Fruit fly (Drosophila melanogaster) whole organism, embryonic: ENCODE results near the gene Nmt.

Experiments
- Atf6 ChIP-seq: fragments of 200-800 bp; sonication (Bioruptor generic); IDR thresholded peaks from 2 replicates; pipeline ENCODE4 v1.3.6; 2022; ENCODE audit warnings: missing biosample characterization, missing genetic modification characterization
- BEAF-32 ChIP-seq: fragments of 200-800 bp; sonication (Bioruptor generic); optimal IDR thresholded peaks from 3 replicates; lab custom pipeline; 2017; ENCODE audit warnings: missing biosample characterization, missing genetic modification characterization, mild to moderate bottlenecking, moderate library complexity, missing genetic modification reagents
- Bteb2 ChIP-seq: fragments of 200-800 bp; sonication (Bioruptor generic); optimal IDR thresholded peaks from 2 replicates; lab custom pipeline; 2016; ENCODE audit warnings: missing biosample characterization, missing genetic modification characterization
- CG10209 ChIP-seq: fragments of 200-800 bp; sonication (Bioruptor generic); optimal IDR thresholded peaks from 3 replicates; lab custom pipeline; 2017; ENCODE audit warnings: missing biosample characterization, mild to moderate bottlenecking, missing genetic modification characterization, missing genetic modification reagents
- CG10543 ChIP-seq: fragments of 200-800 bp; sonication (Bioruptor generic); optimal IDR thresholded peaks from 3 replicates; lab custom pipeline; 2017; ENCODE audit warnings: missing biosample characterization, mild to moderate bottlenecking, missing genetic modification characterization, moderate library complexity
- CG11695 ChIP-seq: fragments of 200-800 bp; sonication (Bioruptor generic); IDR thresholded peaks from 3 replicates; pipeline ENCODE4 v1.3.6; 2022; ENCODE audit warnings: missing biosample characterization, missing genetic modification characterization
- CG13296 ChIP-seq: fragments of 200-800 bp; sonication (Bioruptor generic); optimal IDR thresholded peaks from 3 replicates; lab custom pipeline; 2018; ENCODE audit warnings: missing biosample characterization, mild to moderate bottlenecking, missing genetic modification characterization
- CG13775 ChIP-seq: fragments of 200-800 bp; sonication (Bioruptor generic); optimal IDR thresholded peaks from 3 replicates; lab custom pipeline; 2017; ENCODE audit warnings: missing biosample characterization, mild to moderate bottlenecking, missing genetic modification characterization
- CG14441 ChIP-seq: fragments of 200-800 bp; sonication (Bioruptor generic); IDR thresholded peaks from 2 replicates; pipeline ENCODE4 v1.3.6; 2022; ENCODE audit warnings: missing biosample characterization, missing genetic modification characterization
- CG1602 ChIP-seq: fragments of 200-800 bp; sonication (Bioruptor generic); optimal IDR thresholded peaks from 3 replicates; lab custom pipeline; 2016; ENCODE audit warnings: missing biosample characterization, missing genetic modification characterization
- CG1603 ChIP-seq: fragments of 200-800 bp; sonication (Bioruptor generic); optimal IDR thresholded peaks from 2 replicates; lab custom pipeline; 2019; ENCODE audit warnings: missing biosample characterization, mild to moderate bottlenecking, missing genetic modification characterization, moderate library complexity
- CG17612 ChIP-seq: fragments of 200-800 bp; sonication (Bioruptor generic); IDR thresholded peaks from 2 replicates; pipeline ENCODE4 v1.3.6; 2022; ENCODE audit warnings: missing biosample characterization, missing genetic modification characterization
- CG1832 ChIP-seq: fragments of 200-800 bp; sonication (Bioruptor generic); optimal IDR thresholded peaks from 2 replicates; lab custom pipeline; 2017; ENCODE audit warnings: missing biosample characterization, mild to moderate bottlenecking, missing genetic modification characterization, inconsistent platforms
- CG18476 ChIP-seq: fragments of 200-800 bp; sonication (Bioruptor generic); optimal IDR thresholded peaks from 2 replicates; lab custom pipeline; 2016; ENCODE audit warnings: missing biosample characterization, mild to moderate bottlenecking, missing genetic modification characterization
- CG2116 ChIP-seq: fragments of 200-800 bp; sonication (Bioruptor generic); optimal IDR thresholded peaks from 3 replicates; lab custom pipeline; 2018; ENCODE audit warnings: missing biosample characterization, mild to moderate bottlenecking, missing genetic modification characterization
- CG3065 ChIP-seq: fragments of 200-800 bp; sonication (Bioruptor generic); optimal IDR thresholded peaks from 2 replicates; lab custom pipeline; 2016; ENCODE audit warnings: missing biosample characterization, missing genetic modification characterization
- CG31441 ChIP-seq: fragments of 200-800 bp; sonication (Bioruptor generic); IDR thresholded peaks from 2 replicates; pipeline ENCODE4 v1.3.6; 2022; ENCODE audit warnings: missing biosample characterization, missing genetic modification characterization
- CG32772 ChIP-seq: fragments of 200-800 bp; sonication (Bioruptor generic); IDR thresholded peaks from 2 replicates; pipeline ENCODE4 v1.3.6; 2022; ENCODE audit warnings: missing biosample characterization, missing genetic modification characterization
- CG3838 ChIP-seq: fragments of 200-800 bp; sonication (Bioruptor generic); optimal IDR thresholded peaks from 3 replicates; lab custom pipeline; 2016; ENCODE audit warnings: missing biosample characterization, missing genetic modification characterization
- CG3995 ChIP-seq: fragments of 200-800 bp; sonication (Bioruptor generic); optimal IDR thresholded peaks from 3 replicates; lab custom pipeline; 2016; ENCODE audit warnings: missing biosample characterization, missing genetic modification characterization
- CG4328 ChIP-seq: fragments of 200-800 bp; sonication (Bioruptor generic); optimal IDR thresholded peaks from 3 replicates; lab custom pipeline; 2017; ENCODE audit warnings: missing biosample characterization, missing genetic modification reagents, missing genetic modification characterization
- CG6689 ChIP-seq: fragments of 200-800 bp; sonication (Bioruptor generic); IDR thresholded peaks from 2 replicates; pipeline ENCODE4 v1.3.6; 2022; ENCODE audit warnings: missing biosample characterization, missing genetic modification characterization
- CG7987 ChIP-seq: fragments of 200-800 bp; sonication (Bioruptor generic); optimal IDR thresholded peaks from 2 replicates; lab custom pipeline; 2018; ENCODE audit warnings: missing biosample characterization, mild to moderate bottlenecking, missing genetic modification characterization, moderate library complexity
- CG8281 ChIP-seq: fragments of 200-800 bp; sonication (Bioruptor generic); optimal IDR thresholded peaks from 2 replicates; lab custom pipeline; 2018; ENCODE audit warnings: missing biosample characterization, mild to moderate bottlenecking, missing genetic modification characterization, moderate library complexity
- CG8478 ChIP-seq: fragments of >200 bp; optimal IDR thresholded peaks from 2 replicates; lab custom pipeline; 2018
- Dbx ChIP-seq: fragments of 200-800 bp; sonication (Bioruptor generic); IDR thresholded peaks from 3 replicates; pipeline ENCODE4 v1.3.6; 2022; ENCODE audit warnings: missing biosample characterization, missing genetic modification characterization
- Ets65A ChIP-seq: fragments of 200-800 bp; sonication (Bioruptor generic); peaks from one replicate; lab custom pipeline; 2016; ENCODE audit warnings: missing biosample characterization, missing genetic modification characterization
- Fer2 ChIP-seq: fragments of 200-800 bp; sonication (Bioruptor generic); optimal IDR thresholded peaks from 2 replicates; lab custom pipeline; 2018; ENCODE audit warnings: missing biosample characterization, mild to moderate bottlenecking, missing genetic modification characterization, moderate library complexity
- HmgD ChIP-seq: fragments of 200-800 bp; sonication (Bioruptor generic); optimal IDR thresholded peaks from 3 replicates; lab custom pipeline; 2016; ENCODE audit warnings: missing biosample characterization, missing genetic modification characterization
- Mes4 ChIP-seq: fragments of 200-800 bp; sonication (Bioruptor generic); optimal IDR thresholded peaks from 2 replicates; lab custom pipeline; 2016; ENCODE audit warnings: missing biosample characterization, missing genetic modification characterization
- Six4 ChIP-seq: fragments of 200-800 bp; sonication (Bioruptor generic); optimal IDR thresholded peaks from 2 replicates; lab custom pipeline; 2016; ENCODE audit warnings: missing biosample characterization, missing genetic modification characterization
- bab2 ChIP-seq: fragments of 200-800 bp; sonication (Bioruptor generic); optimal IDR thresholded peaks from 2 replicates; lab custom pipeline; 2016; ENCODE audit warnings: missing biosample characterization, missing genetic modification characterization
- esg ChIP-seq: fragments of 200-800 bp; sonication (Bioruptor generic); conservative IDR thresholded peaks from 2 replicates; pipeline ENCODE4 v1.3.6; 2022; ENCODE audit warnings: missing biosample characterization, missing genetic modification characterization
- hbn ChIP-seq: fragments of 200-800 bp; sonication (Bioruptor generic); IDR thresholded peaks from 2 replicates; pipeline ENCODE4 v1.3.6; 2022; ENCODE audit warnings: missing biosample characterization, missing genetic modification characterization; ENCODE audit not compliant: partially characterized antibody
- jumu ChIP-seq: fragments of 200-800 bp; sonication (Bioruptor generic); optimal IDR thresholded peaks from 3 replicates; lab custom pipeline; 2016; ENCODE audit warnings: missing biosample characterization, missing genetic modification characterization
- lilli ChIP-seq: fragments of 200-800 bp; sonication (Bioruptor generic); optimal IDR thresholded peaks from 3 replicates; lab custom pipeline; 2016; ENCODE audit warnings: missing biosample characterization, missing genetic modification characterization
- lola ChIP-seq, 3 experiments: fragments of >200 bp in 2 of 3; fragments of 200-800 bp in 1 of 3; sonication (Bioruptor generic) in 1 of 3; optimal IDR thresholded peaks; 2 replicates each; lab custom pipeline; 2017 to 2019; ENCODE audit warnings: missing biosample characterization in 3 of 3, missing genetic modification characterization in 3 of 3, mild to moderate bottlenecking in 1 of 3, moderate library complexity in 1 of 3
- maf-S ChIP-seq: fragments of 200-800 bp; sonication (Bioruptor generic); optimal IDR thresholded peaks from 2 replicates; lab custom pipeline; 2016; ENCODE audit warnings: missing biosample characterization, missing genetic modification characterization
- mirr ChIP-seq: fragments of 200-800 bp; sonication (Bioruptor generic); optimal IDR thresholded peaks from 3 replicates; lab custom pipeline; 2018; ENCODE audit warnings: missing biosample characterization, mild to moderate bottlenecking, missing genetic modification characterization
- nerfin-1 ChIP-seq: fragments of 200-800 bp; sonication (Bioruptor generic); optimal IDR thresholded peaks from 3 replicates; lab custom pipeline; 2019; ENCODE audit warnings: missing biosample characterization, mild to moderate bottlenecking, missing genetic modification characterization, moderate library complexity
- oc ChIP-seq: fragments of 200-800 bp; sonication (Bioruptor generic); optimal IDR thresholded peaks from 2 replicates; lab custom pipeline; 2018; ENCODE audit warnings: missing biosample characterization, mild to moderate bottlenecking, missing genetic modification characterization, moderate library complexity
- peb ChIP-seq: fragments of 200-800 bp; sonication (Bioruptor generic); IDR thresholded peaks from 2 replicates; pipeline ENCODE4 v1.3.6; 2022; ENCODE audit warnings: missing biosample characterization, missing genetic modification characterization
- pnt ChIP-seq: fragments of 200-800 bp; sonication (Bioruptor generic); optimal IDR thresholded peaks from 3 replicates; lab custom pipeline; 2016; ENCODE audit warnings: missing biosample characterization, missing genetic modification characterization
- ranshi ChIP-seq: fragments of 200-800 bp; sonication (Bioruptor generic); IDR thresholded peaks from 2 replicates; pipeline ENCODE4 v1.3.6; 2022; ENCODE audit warnings: missing biosample characterization, missing genetic modification characterization
- repo ChIP-seq: fragments of 200-800 bp; sonication (Bioruptor generic); optimal IDR thresholded peaks from 2 replicates; lab custom pipeline; 2016; ENCODE audit warnings: missing biosample characterization, missing genetic modification characterization
- sqz ChIP-seq: fragments of 200-800 bp; sonication (Bioruptor generic); optimal IDR thresholded peaks from 3 replicates; lab custom pipeline; 2018; ENCODE audit warnings: missing biosample characterization, mild to moderate bottlenecking, missing genetic modification characterization
- sug ChIP-seq: fragments of 200-800 bp; optimal IDR thresholded peaks from 2 replicates; lab custom pipeline; 2019; ENCODE audit warnings: missing biosample characterization, mild to moderate bottlenecking, missing genetic modification characterization, moderate library complexity
- tup ChIP-seq: fragments of 200-800 bp; sonication (Bioruptor generic); optimal IDR thresholded peaks from 2 replicates; lab custom pipeline; 2016; ENCODE audit warnings: missing biosample characterization, mild to moderate bottlenecking, missing genetic modification characterization, moderate library complexity
- unpg ChIP-seq: fragments of 200-800 bp; sonication (Bioruptor generic); optimal IDR thresholded peaks from 3 replicates; lab custom pipeline; 2018; ENCODE audit warnings: missing biosample characterization, mild to moderate bottlenecking, missing genetic modification characterization, moderate library complexity

Nmt gene

dm6 chr3L:8185263-8186227 is 7.3 kb upstream of the Nmt start (continued):
- TF ChIP-seq CG10209 (GFP tag; lab: Kevin White, UChicago) = peak; percentile 55
- peak; percentile 58 for TF ChIP-seq CG13296
- no peak for TF ChIP-seq CG4328
- no peak for TF ChIP-seq BEAF-32
- no peak for TF ChIP-seq hbn (GFP tag; lab: Robert Waterston, UW)
- 0 out of 3 replicates have a peak, but pooled peaks have one; percentile 34 for TF ChIP-seq CG11695
- peak; percentile 2 for TF ChIP-seq nerfin-1 (tag; lab: Kevin White, UChicago)
- peak; percentile 67 for TF ChIP-seq Atf6 (GFP tag; lab: Robert Waterston, UW)
- peak; percentile 3 for TF ChIP-seq pnt (GFP tag; lab: Kevin White, UChicago)
- no peak for TF ChIP-seq CG17612 (GFP tag; lab: Robert Waterston, UW)
- peak; percentile 42 for TF ChIP-seq jumu (GFP tag; lab: Kevin White, UChicago)
- TF ChIP-seq HmgD (GFP tag; lab: Kevin White, UChicago) = peak; percentile 49
- TF ChIP-seq esg (GFP tag; lab: Robert Waterston, UW) = peak; percentile 36
- peak; percentile 96 for TF ChIP-seq CG7987 (GFP tag; lab: Kevin White, UChicago)
- TF ChIP-seq peb = peak; percentile 14; the same call in 1 of the 2 replicates
- TF ChIP-seq lilli (GFP tag; lab: Kevin White, UChicago) = peak; percentile 64
- TF ChIP-seq CG2116 (GFP tag; lab: Kevin White, UChicago) = no peak
- TF ChIP-seq ranshi (GFP tag; lab: Robert Waterston, UW) = peak; percentile 30; the same call in 1 of the 2 replicates
- TF ChIP-seq sqz (GFP tag; lab: Kevin White, UChicago) = no peak
- TF ChIP-seq unpg (GFP tag; lab: Kevin White, UChicago) = peak; percentile 38
- TF ChIP-seq oc (tag; lab: Kevin White, UChicago) = peak; percentile 20
- peak; percentile 93 for TF ChIP-seq mirr (GFP tag; lab: Kevin White, UChicago)
- TF ChIP-seq CG1603 (tag; lab: Kevin White, UChicago) = peak; percentile 70
- no peak for TF ChIP-seq CG13775
- peak; percentile 42 for TF ChIP-seq CG1602 (GFP tag; lab: Kevin White, UChicago)
- no peak for TF ChIP-seq Dbx (GFP tag; lab: Robert Waterston, UW)
- peak; percentile 100 for TF ChIP-seq sug (tag; lab: Kevin White, UChicago)
- TF ChIP-seq CG3838 (GFP tag; lab: Kevin White, UChicago) = no peak
- no peak for TF ChIP-seq CG8478 (lab: Kevin White, UChicago)
- TF ChIP-seq bab2 (GFP tag; lab: Kevin White, UChicago) = peak; percentile 37
- no peak for TF ChIP-seq Six4 (GFP tag; lab: Kevin White, UChicago)
- TF ChIP-seq Fer2 (tag; lab: Kevin White, UChicago) = peak; percentile 18
- peak; percentile 60 for TF ChIP-seq CG14441 (GFP tag; lab: Robert Waterston, UW)
- TF ChIP-seq CG3995 = peak; percentile 68
- TF ChIP-seq CG1832 (GFP tag; lab: Kevin White, UChicago) = no peak
- no peak for TF ChIP-seq CG8281 (tag; lab: Kevin White, UChicago)
- TF ChIP-seq tup (GFP tag; lab: Kevin White, UChicago) = peak; percentile 30
- TF ChIP-seq CG32772 = peak; percentile 48
- TF ChIP-seq Mes4 (GFP tag; lab: Kevin White, UChicago) = peak; percentile 63
- peak; percentile 72 for TF ChIP-seq Ets65A (GFP tag; lab: Kevin White, UChicago)
- no peak for TF ChIP-seq Bteb2
- TF ChIP-seq lola (GFP tag; optimal IDR thresholded peaks at IDR 0.05; lab: Kevin White, UChicago) = no peak
- peak; percentile 46 for TF ChIP-seq CG6689 (GFP tag; lab: Robert Waterston, UW)
- TF ChIP-seq CG31441 = peak; percentile 51
- TF ChIP-seq maf-S (GFP tag; lab: Kevin White, UChicago) = peak; percentile 23
- peak; percentile 92 for TF ChIP-seq CG10543
- TF ChIP-seq CG18476 (GFP tag; lab: Kevin White, UChicago) = peak; percentile 31
- no peak for TF ChIP-seq CG3065 (GFP tag; lab: Kevin White, UChicago)
- no peak for TF ChIP-seq repo (GFP tag; lab: Kevin White, UChicago)
